Worm (Caenorhabditis elegans) whole organism, midembryonic: Measurements from ENCODE around the gene plst-1.

Source experiments
- cog-1 ChIP-seq: sonication (generic microtip); optimal IDR thresholded peaks from 2 replicates; lab custom pipeline; 2016; ENCODE audit warnings: missing genetic modification characterization, missing compliant biosample characterization
- flt-1 ChIP-seq: fragments of 200-800 bp; sonication (Bioruptor generic); IDR thresholded peaks from 2 replicates; pipeline ENCODE4 v1.3.6; 2022; ENCODE audit warnings: missing genetic modification characterization, missing compliant biosample characterization
- klf-2 ChIP-seq: fragments of 200-800 bp; sonication (Bioruptor generic); conservative IDR thresholded peaks from 2 replicates; pipeline ENCODE4 v1.3.6; 2022; ENCODE audit warnings: missing genetic modification reagents, missing genetic modification characterization, missing compliant biosample characterization
- med-1 ChIP-seq: sonication (generic microtip); optimal IDR thresholded peaks from 2 replicates; lab custom pipeline; 2017; ENCODE audit warnings: missing genetic modification characterization, mild to moderate bottlenecking, missing compliant biosample characterization, antibody characterized with exemption, missing genetic modification reagents; ENCODE audit not compliant: insufficient read depth
- ztf-29 ChIP-seq: fragments of 200-800 bp; sonication (Bioruptor generic); IDR thresholded peaks from 2 replicates; pipeline ENCODE4 v1.3.6; 2022; ENCODE audit warnings: missing genetic modification reagents, missing genetic modification characterization, missing compliant biosample characterization

DNA sequence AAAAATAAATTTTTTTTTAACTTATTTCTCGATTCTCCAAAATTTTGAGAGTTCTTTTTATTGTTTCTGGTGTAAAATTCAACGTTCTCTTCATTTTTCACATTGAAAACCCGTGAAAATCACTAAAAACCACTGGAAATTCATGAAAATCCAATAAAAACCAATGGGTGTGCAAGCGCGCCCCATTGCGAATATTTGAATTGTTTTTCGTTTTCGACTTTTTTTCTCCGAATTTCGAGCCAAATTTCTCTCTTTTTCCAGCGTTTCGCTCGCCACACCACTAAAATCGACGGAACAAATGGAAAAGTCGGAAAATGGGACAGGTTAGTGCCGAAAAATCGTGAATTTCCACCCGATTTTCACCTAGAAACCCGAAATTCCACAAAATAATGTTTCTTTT is 20.9 kb downstream of the plst-1 start:
- TF ChIP-seq klf-2 (GFP tag; lab: Robert Waterston, UW) (no peak), cog-1 (no peak), flt-1 (GFP tag; lab: Robert Waterston, UW) (no peak), med-1 (no peak), ztf-29 (GFP tag; lab: Robert Waterston, UW) (no peak)
